Worm (Caenorhabditis elegans) whole organism, L2 larva: ENCODE results near the gene Y82E9BR.20.

Source experiments
- C34F6.9 ChIP-seq: fragments of 150-350 bp; optimal IDR thresholded peaks from 2 replicates; lab custom pipeline; 2014; ENCODE audit warnings: missing biosample characterization, missing genetic modification characterization
- F13H6.1 ChIP-seq: sonication (generic microtip); optimal IDR thresholded peaks from 2 replicates; lab custom pipeline; 2016; ENCODE audit warnings: missing genetic modification characterization, missing compliant biosample characterization
- R02D3.7 ChIP-seq: fragments of 150-350 bp; optimal IDR thresholded peaks from 2 replicates; lab custom pipeline; 2014; ENCODE audit warnings: missing biosample characterization, missing genetic modification characterization
- Y55F3AM.14 ChIP-seq: fragments of 200-800 bp; sonication (Bioruptor generic); optimal IDR thresholded peaks from 2 replicates; lab custom pipeline; 2018; ENCODE audit warnings: mild to moderate bottlenecking, missing genetic modification characterization, missing compliant biosample characterization
- ZK546.5 ChIP-seq: sonication (generic microtip); optimal IDR thresholded peaks from 2 replicates; lab custom pipeline; 2017; ENCODE audit warnings: missing biosample characterization, missing genetic modification characterization
- ama-1 ChIP-seq: fragments of 150-350 bp; optimal IDR thresholded peaks from 2 replicates; lab custom pipeline; 2018; ENCODE audit warnings: inconsistent platforms
- blmp-1 ChIP-seq: sonication (generic microtip); optimal IDR thresholded peaks from 2 replicates; lab custom pipeline; 2017; ENCODE audit warnings: missing genetic modification characterization, mild to moderate bottlenecking, missing compliant biosample characterization, antibody characterized with exemption, moderate library complexity; ENCODE audit not compliant: insufficient read depth
- ceh-16 ChIP-seq: fragments of 150-350 bp; optimal IDR thresholded peaks from 2 replicates; lab custom pipeline; 2014; ENCODE audit warnings: missing biosample characterization, missing genetic modification characterization
- ceh-82 ChIP-seq: fragments of 150-350 bp; optimal IDR thresholded peaks from 2 replicates; lab custom pipeline; 2014; ENCODE audit warnings: missing biosample characterization, missing genetic modification characterization
- crh-2 ChIP-seq: sonication (generic microtip); optimal IDR thresholded peaks from 2 replicates; lab custom pipeline; 2017; ENCODE audit warnings: missing biosample characterization, missing genetic modification characterization
- dmd-4 ChIP-seq: sonication (generic microtip); optimal IDR thresholded peaks from 2 replicates; lab custom pipeline; 2017; ENCODE audit warnings: missing biosample characterization, missing genetic modification characterization
- egl-27 ChIP-seq: sonication (generic microtip); optimal IDR thresholded peaks from 3 replicates; lab custom pipeline; 2017; ENCODE audit warnings: missing biosample characterization, missing genetic modification reagents, missing genetic modification characterization
- elt-1 ChIP-seq: fragments of 150-350 bp; optimal IDR thresholded peaks from 2 replicates; lab custom pipeline; 2014; ENCODE audit warnings: missing biosample characterization, missing genetic modification characterization
- fos-1 ChIP-seq: fragments of 150-350 bp; optimal IDR thresholded peaks from 2 replicates; lab custom pipeline; 2014; ENCODE audit warnings: missing biosample characterization, missing genetic modification characterization
- gmeb-1 ChIP-seq: fragments of 150-350 bp; optimal IDR thresholded peaks from 2 replicates; lab custom pipeline; 2014; ENCODE audit warnings: missing biosample characterization, missing genetic modification characterization
- lin-11 ChIP-seq: fragments of 150-350 bp; sonication (generic microtip); optimal IDR thresholded peaks from 2 replicates; lab custom pipeline; 2014; ENCODE audit warnings: missing biosample characterization, missing genetic modification characterization, inconsistent platforms, mixed read lengths
- lin-13 ChIP-seq: fragments of 150-350 bp; optimal IDR thresholded peaks from 2 replicates; lab custom pipeline; 2014; ENCODE audit warnings: missing biosample characterization, missing genetic modification reagents, missing genetic modification characterization
- lsy-2 ChIP-seq, 2 experiments: fragments of 150-350 bp in 1 of 2; sonication (generic microtip) in 1 of 2; optimal IDR thresholded peaks; 2 replicates each; lab custom pipeline; 2014 to 2017; ENCODE audit warnings: missing biosample characterization in 2 of 2, missing genetic modification characterization in 2 of 2
- mab-5 ChIP-seq: fragments of 150-350 bp; optimal IDR thresholded peaks from 2 replicates; lab custom pipeline; 2014; ENCODE audit warnings: missing biosample characterization, missing genetic modification characterization
- mdl-1 ChIP-seq, 2 experiments: fragments of 150-350 bp in 1 of 2; sonication (generic microtip) in 1 of 2; optimal IDR thresholded peaks; 2 replicates each; lab custom pipeline; 2017; ENCODE audit warnings: missing biosample characterization in 2 of 2, missing genetic modification characterization in 2 of 2
- nhr-10 ChIP-seq: sonication (generic microtip); optimal IDR thresholded peaks from 2 replicates; lab custom pipeline; 2017; ENCODE audit warnings: missing biosample characterization, missing genetic modification characterization
- nhr-11 ChIP-seq: fragments of 150-350 bp; optimal IDR thresholded peaks from 2 replicates; lab custom pipeline; 2014; ENCODE audit warnings: missing biosample characterization, missing genetic modification characterization
- nhr-12 ChIP-seq: fragments of 150-350 bp; optimal IDR thresholded peaks from 2 replicates; lab custom pipeline; 2014; ENCODE audit warnings: missing biosample characterization, missing genetic modification characterization
- nhr-129 ChIP-seq: fragments of 150-350 bp; optimal IDR thresholded peaks from 2 replicates; lab custom pipeline; 2014; ENCODE audit warnings: missing biosample characterization, missing genetic modification characterization
- nhr-21 ChIP-seq: fragments of 150-350 bp; optimal IDR thresholded peaks from 2 replicates; lab custom pipeline; 2014; ENCODE audit warnings: missing biosample characterization, missing genetic modification characterization
- nhr-23 ChIP-seq: fragments of 150-350 bp; optimal IDR thresholded peaks from 2 replicates; lab custom pipeline; 2014; ENCODE audit warnings: missing biosample characterization, missing genetic modification reagents, missing genetic modification characterization
- nhr-237 ChIP-seq: fragments of 150-350 bp; optimal IDR thresholded peaks from 2 replicates; lab custom pipeline; 2014; ENCODE audit warnings: missing biosample characterization, missing genetic modification characterization
- nhr-25 ChIP-seq: fragments of 150-350 bp; sonication (generic microtip); optimal IDR thresholded peaks from 3 replicates; lab custom pipeline; 2014; ENCODE audit warnings: missing biosample characterization, missing genetic modification characterization
- nhr-6 ChIP-seq: fragments of 150-350 bp; optimal IDR thresholded peaks from 2 replicates; lab custom pipeline; 2014; ENCODE audit warnings: missing biosample characterization, missing genetic modification characterization
- nhr-77 ChIP-seq: fragments of 150-350 bp; optimal IDR thresholded peaks from 2 replicates; lab custom pipeline; 2014; ENCODE audit warnings: missing biosample characterization, missing genetic modification characterization
- sem-4 ChIP-seq: fragments of 150-350 bp; optimal IDR thresholded peaks from 2 replicates; lab custom pipeline; 2014; ENCODE audit warnings: missing biosample characterization, missing genetic modification reagents, missing genetic modification characterization
- skn-1 ChIP-seq: sonication (generic microtip); optimal IDR thresholded peaks from 2 replicates; lab custom pipeline; 2017; ENCODE audit warnings: missing biosample characterization, missing genetic modification characterization
- sma-3 ChIP-seq: sonication (generic microtip); optimal IDR thresholded peaks from 2 replicates; lab custom pipeline; 2016; ENCODE audit warnings: missing genetic modification reagents, missing genetic modification characterization, missing compliant biosample characterization
- sma-9 ChIP-seq, 2 experiments: fragments of 150-350 bp in 1 of 2; sonication (generic microtip) in 1 of 2; optimal IDR thresholded peaks; 2 replicates each; lab custom pipeline; 2014 to 2016; ENCODE audit warnings: missing genetic modification characterization in 2 of 2, mild to moderate bottlenecking in 1 of 2, missing biosample characterization in 1 of 2, missing compliant biosample characterization in 1 of 2, missing genetic modification reagents in 1 of 2, moderate library complexity in 1 of 2
- snpc-4 ChIP-seq: fragments of 150-350 bp; optimal IDR thresholded peaks from 2 replicates; lab custom pipeline; 2014; ENCODE audit warnings: missing biosample characterization, missing genetic modification characterization
- unc-39 ChIP-seq: fragments of 150-350 bp; optimal IDR thresholded peaks from 2 replicates; lab custom pipeline; 2014; ENCODE audit warnings: missing biosample characterization, missing genetic modification characterization
- unc-55 ChIP-seq: fragments of 150-350 bp; sonication (generic microtip); optimal IDR thresholded peaks from 3 replicates; lab custom pipeline; 2014; ENCODE audit warnings: missing biosample characterization, missing genetic modification reagents, missing genetic modification characterization
- zag-1 ChIP-seq: fragments of 150-350 bp; optimal IDR thresholded peaks from 2 replicates; lab custom pipeline; 2014; ENCODE audit warnings: missing biosample characterization, missing genetic modification characterization
- ztf-1 ChIP-seq: fragments of 200-800 bp; sonication (Bioruptor generic); conservative IDR thresholded peaks from 2 replicates; pipeline ENCODE4 v1.3.6; 2022; ENCODE audit warnings: missing genetic modification characterization, missing compliant biosample characterization
- ztf-11 ChIP-seq: sonication (generic microtip); optimal IDR thresholded peaks from 2 replicates; lab custom pipeline; 2017; ENCODE audit warnings: missing biosample characterization, missing genetic modification characterization
- ztf-4 ChIP-seq: fragments of 150-350 bp; optimal IDR thresholded peaks from 2 replicates; lab custom pipeline; 2014; ENCODE audit warnings: missing biosample characterization, missing genetic modification characterization

Gene Y82E9BR.20

ce11 chrIII:1418709-1419108, 44.5 kb downstream of the Y82E9BR.20 start:
- TF ChIP-seq ceh-16 (tag; lab: Kevin White, UChicago) (peak; percentile 79), ZK546.5 (tag; lab: Kevin White, UChicago) (peak; percentile 97), ztf-4 (tag; lab: Kevin White, UChicago) (peak; percentile 63), nhr-237 (tag; lab: Kevin White, UChicago) (peak; percentile 37), unc-55 (peak; percentile 95), C34F6.9 (peak; percentile 89), mdl-1 (tag; optimal IDR thresholded peaks at IDR 0.05; lab: Kevin White, UChicago) (peak; percentile 5 to 75), nhr-11 (tag; lab: Kevin White, UChicago) (no peak), nhr-10 (tag; lab: Kevin White, UChicago) (no peak), fos-1 (peak; percentile 75), lin-13 (GFP tag; lab: Kevin White, UChicago) (peak; percentile 96), nhr-21 (tag; lab: Kevin White, UChicago) (peak; percentile 77), skn-1 (no peak), unc-39 (tag; lab: Kevin White, UChicago) (no peak), ztf-11 (tag; lab: Kevin White, UChicago) (no peak), lin-11 (tag; lab: Kevin White, UChicago) (peak; percentile 90), sma-3 (peak; percentile 88), F13H6.1 (tag; lab: Kevin White, UChicago) (peak; percentile 86), ama-1 (lab: Kevin White, UChicago) (peak; percentile 40), sem-4 (tag; lab: Kevin White, UChicago) (peak; percentile 47), sma-9 (GFP tag; optimal IDR thresholded peaks at IDR 0.05; lab: Kevin White, UChicago) (peak; percentile 88), sma-9 (tag; optimal IDR thresholded peaks at IDR 0.05; lab: Kevin White, UChicago) (no peak), gmeb-1 (tag; lab: Kevin White, UChicago) (peak; percentile 63), crh-2 (tag; lab: Kevin White, UChicago) (peak; percentile 88), nhr-6 (tag; lab: Kevin White, UChicago) (peak; percentile 61), nhr-25 (tag; lab: Kevin White, UChicago) (peak; percentile 84), elt-1 (no peak), blmp-1 (tag; lab: Kevin White, UChicago) (peak; percentile 2), nhr-129 (tag; lab: Kevin White, UChicago) (peak; percentile 89), nhr-23 (tag; lab: Kevin White, UChicago) (no peak), snpc-4 (tag; lab: Kevin White, UChicago) (peak; percentile 59), lsy-2 (tag; optimal IDR thresholded peaks at IDR 0.05; lab: Kevin White, UChicago) (peak; percentile 98 to 99), Y55F3AM.14 (GFP tag; lab: Kevin White, UChicago) (peak; percentile 67), egl-27 (tag; lab: Kevin White, UChicago) (peak; percentile 30), zag-1 (peak; percentile 14), R02D3.7 (tag; lab: Kevin White, UChicago) (no peak), ceh-82 (tag; lab: Kevin White, UChicago) (peak; percentile 21), mab-5 (peak; percentile 40)

- TF ChIP-seq nhr-77 (tag; lab: Kevin White, UChicago): no peak
- no peak for TF ChIP-seq nhr-237 (tag; lab: Kevin White, UChicago)
- TF ChIP-seq nhr-12: no peak
- no peak for TF ChIP-seq nhr-10 (tag; lab: Kevin White, UChicago)
- TF ChIP-seq egl-27 (tag; lab: Kevin White, UChicago): no peak
- no peak for TF ChIP-seq dmd-4 (tag; lab: Kevin White, UChicago)
- TF ChIP-seq nhr-129 (tag; lab: Kevin White, UChicago): no peak
- no peak for TF ChIP-seq mab-5
- TF ChIP-seq nhr-21 (tag; lab: Kevin White, UChicago): no peak
- no peak for TF ChIP-seq lin-11 (tag; lab: Kevin White, UChicago)
- no peak for TF ChIP-seq ztf-11 (tag; lab: Kevin White, UChicago)
- no peak for TF ChIP-seq F13H6.1 (tag; lab: Kevin White, UChicago)
- TF ChIP-seq crh-2 (tag; lab: Kevin White, UChicago): no peak
- TF ChIP-seq gmeb-1 (tag; lab: Kevin White, UChicago): no peak
- no peak for TF ChIP-seq zag-1
- no peak for TF ChIP-seq fos-1
- no peak for TF ChIP-seq ztf-1 (GFP tag; lab: Robert Waterston, UW)
- TF ChIP-seq snpc-4 (tag; lab: Kevin White, UChicago): no peak
- TF ChIP-seq, all 48 proteins: peak for 0
These were observed 45.0 kb downstream of the Y82E9BR.20 start, which contains the start of gene Y82E9BR.3 for ce11 chrIII:1419146-1419636. Gene Y82E9BR.3 (plus strand): TSS chrIII:1419196.
